Worm (Caenorhabditis elegans) whole organism, L4 larva: ENCODE measurements around the gene F27E5.5.

Experiments
- F26F4.8 ChIP-seq: fragments of 200-800 bp; sonication (Bioruptor generic); conservative IDR thresholded peaks from 2 replicates; pipeline ENCODE4 v1.3.6; 2022; ENCODE audit warnings: missing genetic modification characterization, missing compliant biosample characterization
- F49E8.2 ChIP-seq: sonication (generic microtip); optimal IDR thresholded peaks from 2 replicates; lab custom pipeline; 2016; ENCODE audit warnings: missing compliant biosample characterization, mild to moderate bottlenecking, missing genetic modification characterization, borderline replicate concordance
- T26A8.4 ChIP-seq: fragments of 200-800 bp; sonication (Bioruptor generic); IDR thresholded peaks from 2 replicates; pipeline ENCODE4 v1.3.6; 2022; ENCODE audit warnings: missing genetic modification characterization, missing compliant biosample characterization
- Y105C5A.15 ChIP-seq: fragments of 200-800 bp; sonication (Bioruptor generic); IDR thresholded peaks from 2 replicates; pipeline ENCODE4 v1.3.6; 2022; ENCODE audit warnings: missing genetic modification characterization, missing compliant biosample characterization
- aha-1 ChIP-seq: fragments of 150-350 bp; peaks from one replicate; lab custom pipeline; 2014; ENCODE audit warnings: missing biosample characterization, missing genetic modification characterization
- ama-1 ChIP-seq: fragments of 150-350 bp; optimal IDR thresholded peaks from 2 replicates; lab custom pipeline; 2014; ENCODE audit warnings: inconsistent platforms, mixed read lengths
- arid-1 ChIP-seq: fragments of 200-800 bp; sonication (Bioruptor generic); conservative IDR thresholded peaks from 2 replicates; pipeline ENCODE4 v1.3.6; 2022; ENCODE audit warnings: missing genetic modification reagents, missing genetic modification characterization, missing compliant biosample characterization
- ceh-44 ChIP-seq: fragments of 200-800 bp; sonication (Bioruptor generic); IDR thresholded peaks from 2 replicates; pipeline ENCODE4 v1.3.6; 2022; ENCODE audit warnings: missing genetic modification reagents, missing genetic modification characterization, missing compliant biosample characterization
- ceh-62 ChIP-seq: sonication (generic microtip); optimal IDR thresholded peaks from 2 replicates; lab custom pipeline; 2017; ENCODE audit warnings: missing biosample characterization, missing genetic modification characterization
- ceh-82 ChIP-seq: sonication (generic microtip); optimal IDR thresholded peaks from 2 replicates; lab custom pipeline; 2017; ENCODE audit warnings: missing biosample characterization, missing genetic modification characterization
- cey-2 ChIP-seq: sonication (generic microtip); optimal IDR thresholded peaks from 3 replicates; lab custom pipeline; 2017; ENCODE audit warnings: missing genetic modification characterization, mild to moderate bottlenecking, missing compliant biosample characterization, antibody characterized with exemption, borderline replicate concordance; ENCODE audit not compliant: insufficient read depth
- ctbp-1 ChIP-seq: fragments of 200-800 bp; sonication (Bioruptor generic); IDR thresholded peaks from 2 replicates; pipeline ENCODE4 v1.3.6; 2022; ENCODE audit warnings: missing genetic modification reagents, missing genetic modification characterization, missing compliant biosample characterization
- daf-19 ChIP-seq: fragments of 200-800 bp; sonication (Bioruptor generic); conservative IDR thresholded peaks from 2 replicates; pipeline ENCODE4 v1.3.6; 2022; ENCODE audit warnings: missing genetic modification characterization, missing compliant biosample characterization
- hlh-11 ChIP-seq: fragments of 200-800 bp; sonication (Bioruptor generic); optimal IDR thresholded peaks from 2 replicates; lab custom pipeline; 2018; ENCODE audit warnings: mild to moderate bottlenecking, missing genetic modification characterization, missing compliant biosample characterization
- lin-15B ChIP-seq: fragments of 150-350 bp; sonication (generic microtip); optimal IDR thresholded peaks from 3 replicates; lab custom pipeline; 2014; ENCODE audit warnings: missing biosample characterization, missing genetic modification characterization
- madf-5 ChIP-seq, 2 experiments: fragments of 200-800 bp; sonication (Bioruptor generic); IDR thresholded peaks; 2 replicates each; pipeline ENCODE4 v1.3.6; 2022; ENCODE audit warnings: missing compliant biosample characterization in 2 of 2, missing genetic modification characterization in 2 of 2
- mxl-3 ChIP-seq: fragments of 200-800 bp; sonication (Bioruptor generic); optimal IDR thresholded peaks from 2 replicates; lab custom pipeline; 2018; ENCODE audit warnings: mild to moderate bottlenecking, missing genetic modification characterization, missing compliant biosample characterization
- nhr-102 ChIP-seq: sonication (generic microtip); optimal IDR thresholded peaks from 2 replicates; lab custom pipeline; 2016; ENCODE audit warnings: mild to moderate bottlenecking, missing genetic modification characterization, moderate library complexity, missing compliant biosample characterization
- nhr-11 ChIP-seq: fragments of 150-350 bp; optimal IDR thresholded peaks from 2 replicates; lab custom pipeline; 2014; ENCODE audit warnings: missing biosample characterization, missing genetic modification characterization
- nhr-25 ChIP-seq: sonication (generic microtip); optimal IDR thresholded peaks from 2 replicates; lab custom pipeline; 2017; ENCODE audit warnings: missing genetic modification characterization, mild to moderate bottlenecking, missing compliant biosample characterization, antibody characterized with exemption, moderate library complexity, borderline replicate concordance; ENCODE audit not compliant: insufficient read depth
- nhr-28 ChIP-seq: fragments of 150-350 bp; optimal IDR thresholded peaks from 2 replicates; lab custom pipeline; 2014; ENCODE audit warnings: missing biosample characterization, missing genetic modification characterization
- nhr-48 ChIP-seq: sonication (generic microtip); optimal IDR thresholded peaks from 2 replicates; lab custom pipeline; 2016; ENCODE audit warnings: mild to moderate bottlenecking, missing genetic modification characterization, missing compliant biosample characterization
- nhr-6 ChIP-seq: fragments of 150-350 bp; optimal IDR thresholded peaks from 2 replicates; lab custom pipeline; 2014; ENCODE audit warnings: missing biosample characterization, missing genetic modification characterization
- nhr-77 ChIP-seq: fragments of 150-350 bp; optimal IDR thresholded peaks from 2 replicates; lab custom pipeline; 2014; ENCODE audit warnings: missing biosample characterization, missing genetic modification characterization
- set-16 ChIP-seq: fragments of 200-800 bp; sonication (Bioruptor generic); IDR thresholded peaks from 2 replicates; pipeline ENCODE4 v1.3.6; 2022; ENCODE audit warnings: missing genetic modification reagents, missing genetic modification characterization, missing compliant biosample characterization
- snpc-4 ChIP-seq: fragments of 150-350 bp; optimal IDR thresholded peaks from 2 replicates; lab custom pipeline; 2014; ENCODE audit warnings: missing biosample characterization, missing genetic modification characterization
- unc-62 ChIP-seq, 3 experiments: fragments of 150-350 bp in 1 of 3; sonication (generic microtip); optimal IDR thresholded peaks in 2 of 3; peaks in 1 of 3; 1 replicate in 1 of 3; 2 replicates in 2 of 3; lab custom pipeline; 2014 to 2017; ENCODE audit warnings: missing biosample characterization in 3 of 3, missing genetic modification characterization in 3 of 3, missing genetic modification reagents in 3 of 3, missing genotype in 1 of 3
- vab-7 ChIP-seq: fragments of 200-800 bp; sonication (Bioruptor generic); IDR thresholded peaks from 2 replicates; pipeline ENCODE4 v1.3.6; 2022; ENCODE audit warnings: missing genetic modification reagents, missing genetic modification characterization, missing compliant biosample characterization
- zag-1 ChIP-seq: fragments of 150-350 bp; optimal IDR thresholded peaks from 2 replicates; lab custom pipeline; 2014; ENCODE audit warnings: missing biosample characterization, missing genetic modification characterization
- ztf-11 ChIP-seq: fragments of 150-350 bp; optimal IDR thresholded peaks from 2 replicates; lab custom pipeline; 2014; ENCODE audit warnings: missing biosample characterization, missing genetic modification characterization

The F27E5.5 gene

ce11 chrII:10132818-10133217 lies 1.2 kb upstream of the F27E5.5 start:
- TF ChIP-seq nhr-11 (tag; lab: Kevin White, UChicago) = peak; percentile 26
- peak; percentile 76 for TF ChIP-seq aha-1 (tag; lab: Kevin White, UChicago)
- no peak for TF ChIP-seq ceh-82 (tag; lab: Kevin White, UChicago)

DNA sequence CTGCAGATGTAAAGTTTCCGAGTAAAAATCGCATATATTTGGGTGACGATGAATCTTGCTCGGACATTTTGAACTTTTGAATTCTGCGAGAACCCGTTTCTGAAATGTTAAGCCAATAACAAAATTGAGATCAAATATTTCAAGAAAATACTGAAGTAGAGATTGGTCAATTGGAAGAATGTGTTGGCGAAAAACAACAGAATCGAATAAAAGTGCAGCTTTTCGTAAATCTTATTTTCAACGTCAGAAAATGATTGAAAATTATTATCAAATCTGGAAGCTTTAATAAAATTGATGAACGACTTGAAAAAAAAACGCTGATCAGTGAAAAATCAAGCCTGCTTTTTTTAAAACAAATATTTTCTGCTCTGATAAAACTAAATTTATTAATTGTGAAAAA lies 4.3 kb downstream of the F27E5.5 start, which contains the start of gene F27E5.8:
Gene F27E5.8 (minus strand): TSS at position 101 of the 400 bp plus-strand sequence.
- TF ChIP-seq T26A8.4 (GFP tag; lab: Robert Waterston, UW) (no peak), nhr-48 (tag; lab: Kevin White, UChicago) (no peak), nhr-6 (tag; lab: Kevin White, UChicago) (no peak), madf-5 (GFP tag; IDR thresholded peaks at IDR 0.05; lab: Robert Waterston, UW) (no peak), ceh-44 (GFP tag; lab: Robert Waterston, UW) (no peak), aha-1 (tag; lab: Kevin White, UChicago) (no peak), nhr-25 (tag; lab: Kevin White, UChicago) (no peak)

- TF ChIP-seq mxl-3 = no peak
- no peak for TF ChIP-seq ctbp-1
- TF ChIP-seq madf-5 (GFP tag; IDR thresholded peaks at IDR 0.05; lab: Robert Waterston, UW) = no peak
- TF ChIP-seq zag-1 (tag; lab: Kevin White, UChicago) = no peak
- TF ChIP-seq snpc-4 = no peak
- TF ChIP-seq arid-1 = no peak
- TF ChIP-seq hlh-11 (tag; lab: Kevin White, UChicago) = no peak
- TF ChIP-seq daf-19 (GFP tag; lab: Robert Waterston, UW) = no peak
- no peak for TF ChIP-seq ceh-62 (tag; lab: Kevin White, UChicago)
- no peak for TF ChIP-seq nhr-11 (tag; lab: Kevin White, UChicago)
- no peak for TF ChIP-seq nhr-6 (tag; lab: Kevin White, UChicago)
- no peak for TF ChIP-seq Y105C5A.15
- TF ChIP-seq nhr-28 (tag; lab: Kevin White, UChicago) = no peak
- no peak for TF ChIP-seq nhr-25 (tag; lab: Kevin White, UChicago)
- no peak for TF ChIP-seq F49E8.2
- TF ChIP-seq F26F4.8 (GFP tag; lab: Robert Waterston, UW) = no peak
Observed at ce11 chrII:10122465-10122864, 9.2 kb downstream of the F27E5.5 start, which contains the start of gene F27E5.7. Gene F27E5.7 (plus strand): TSS chrII:10122765.

ce11 chrII:10121725-10122124 lies 9.9 kb downstream of the F27E5.5 start, which contains the start of gene lov-1:
Gene lov-1 (minus strand): TSS chrII:10121825.
- no peak for TF ChIP-seq hlh-11 (tag; lab: Kevin White, UChicago)
- TF ChIP-seq lin-15B (tag; lab: Kevin White, UChicago) = no peak
- no peak for TF ChIP-seq nhr-102
- no peak for TF ChIP-seq ama-1 (lab: Kevin White, UChicago)
- no peak for TF ChIP-seq ztf-11 (tag; lab: Kevin White, UChicago)
- TF ChIP-seq unc-62 (GFP tag; optimal IDR thresholded peaks at IDR 0.05 in 1 of 2; lab: Kevin White, UChicago) = no peak
- no peak for TF ChIP-seq unc-62 (tag; optimal IDR thresholded peaks at IDR 0.05; lab: Kevin White, UChicago)
- TF ChIP-seq F49E8.2 = no peak

- TF ChIP-seq madf-5 (GFP tag; IDR thresholded peaks at IDR 0.05; lab: Robert Waterston, UW) (no peak), aha-1 (tag; lab: Kevin White, UChicago) (peak; percentile 54), set-16 (peak; percentile 66)
Observed at ce11 chrII:10116690-10117089, 15.0 kb downstream of the F27E5.5 start.

- TF ChIP-seq ama-1 (lab: Kevin White, UChicago) (no peak), nhr-77 (tag; lab: Kevin White, UChicago) (no peak), arid-1 (no peak), vab-7 (GFP tag; lab: Robert Waterston, UW) (no peak), cey-2 (tag; lab: Kevin White, UChicago) (no peak), nhr-102 (no peak), daf-19 (GFP tag; lab: Robert Waterston, UW) (no peak)
Observed at ce11 chrII:10108377-10108776, 23.3 kb downstream of the F27E5.5 start, which contains the start of the genes ZK945.7 and ZK945.8. Gene ZK945.7 (minus strand): TSS chrII:10108477. Gene ZK945.8 (plus strand): TSS chrII:10108651.
